Fruit fly (Drosophila melanogaster) S2 (cell line): ENCODE results near the gene CG31300.

Source experiments
- CG8478 ChIP-seq: fragments of >200 bp; optimal IDR thresholded peaks from 2 replicates; lab custom pipeline; 2018
- CTCF ChIP-seq, 2 experiments: fragments of >200 bp; optimal IDR thresholded peaks; 2 replicates each; lab custom pipeline; 2018

DNA sequence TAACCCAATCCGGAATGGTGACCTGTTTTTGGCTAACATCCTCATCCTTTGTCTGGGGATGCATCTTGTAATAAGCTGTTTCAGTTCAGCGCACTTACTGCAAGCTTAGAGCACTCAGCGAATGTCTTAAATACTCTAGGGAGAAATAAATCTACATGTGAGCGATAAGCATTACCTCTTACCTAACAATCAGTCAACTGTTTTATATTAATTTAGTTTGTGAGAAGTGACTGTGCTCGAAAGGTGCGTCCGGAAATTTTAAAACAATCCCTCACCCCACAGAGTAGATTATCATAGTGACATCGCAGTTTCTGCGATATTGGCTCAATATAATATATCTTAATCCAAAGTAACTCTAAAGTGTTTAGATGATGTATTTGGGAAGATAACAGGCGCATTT lies 34.6 kb downstream of the CG31300 start, which contains the start of gene CG10553:
- TF ChIP-seq CG8478 (lab: Kevin White, UChicago) (no peak), CTCF (optimal IDR thresholded peaks at IDR 0.05; lab: Kevin White, UChicago) (no peak)
